Worm (Caenorhabditis elegans) whole organism, young adult: ENCODE results near the gene K02H11.9.

Source experiments
- B0019.2 ChIP-seq: fragments of 200-800 bp; sonication (Bioruptor generic); conservative IDR thresholded peaks from 2 replicates; pipeline ENCODE4 v1.3.6; 2022; ENCODE audit warnings: missing genetic modification reagents, missing genetic modification characterization, missing compliant biosample characterization
- C06A6.2 ChIP-seq: fragments of 200-800 bp; sonication (Bioruptor generic); conservative IDR thresholded peaks from 2 replicates; pipeline ENCODE4 v1.3.6; 2022; ENCODE audit warnings: missing genetic modification characterization, missing compliant biosample characterization
- C17E4.6 ChIP-seq: fragments of 200-800 bp; sonication (Bioruptor generic); IDR thresholded peaks from 2 replicates; pipeline ENCODE4 v1.3.6; 2022; ENCODE audit warnings: missing genetic modification reagents, missing genetic modification characterization, missing compliant biosample characterization
- F23B12.7 ChIP-seq: sonication (generic microtip); optimal IDR thresholded peaks from 2 replicates; lab custom pipeline; 2017; ENCODE audit warnings: missing genetic modification characterization, mild to moderate bottlenecking, missing compliant biosample characterization, antibody characterized with exemption, moderate library complexity; ENCODE audit not compliant: insufficient read depth
- F33H1.4 ChIP-seq: fragments of 200-800 bp; sonication (Bioruptor generic); IDR thresholded peaks from 2 replicates; pipeline ENCODE4 v1.3.6; 2022; ENCODE audit warnings: missing genetic modification reagents, missing genetic modification characterization, missing compliant biosample characterization
- F37B4.10 ChIP-seq: fragments of 200-800 bp; sonication (Bioruptor generic); IDR thresholded peaks from 2 replicates; pipeline ENCODE4 v1.3.6; 2022; ENCODE audit warnings: missing genetic modification characterization, missing compliant biosample characterization
- Y67H2A.10 ChIP-seq: fragments of 200-800 bp; sonication (Bioruptor generic); conservative IDR thresholded peaks from 2 replicates; pipeline ENCODE4 v1.3.6; 2022; ENCODE audit warnings: missing genetic modification reagents, missing genetic modification characterization, missing compliant biosample characterization
- Y79H2A.3 ChIP-seq: fragments of 200-800 bp; sonication (Bioruptor generic); conservative IDR thresholded peaks from 2 replicates; pipeline ENCODE4 v1.3.6; 2022; ENCODE audit warnings: missing genetic modification reagents, missing genetic modification characterization, missing compliant biosample characterization
- Y95B8A.8 ChIP-seq: fragments of 200-800 bp; sonication (Bioruptor generic); IDR thresholded peaks from 2 replicates; pipeline ENCODE4 v1.3.6; 2022; ENCODE audit warnings: missing genetic modification reagents, missing genetic modification characterization, missing compliant biosample characterization
- akir-1 ChIP-seq: fragments of 200-800 bp; sonication (Bioruptor generic); optimal IDR thresholded peaks from 2 replicates; lab custom pipeline; 2018; ENCODE audit warnings: mild to moderate bottlenecking, missing genetic modification characterization, moderate library complexity, missing compliant biosample characterization
- atf-7 ChIP-seq: sonication (generic microtip); optimal IDR thresholded peaks from 2 replicates; lab custom pipeline; 2017; ENCODE audit warnings: mild to moderate bottlenecking, missing genetic modification characterization, missing compliant biosample characterization
- attf-3 ChIP-seq: fragments of 200-800 bp; sonication (Bioruptor generic); conservative IDR thresholded peaks from 2 replicates; pipeline ENCODE4 v1.3.6; 2022; ENCODE audit warnings: missing genetic modification reagents, missing genetic modification characterization, missing compliant biosample characterization
- ccch-3 ChIP-seq: fragments of 200-800 bp; sonication (Bioruptor generic); optimal IDR thresholded peaks from 2 replicates; lab custom pipeline; 2018; ENCODE audit warnings: mild to moderate bottlenecking, missing genetic modification characterization, missing compliant biosample characterization
- cebp-1 ChIP-seq, 2 experiments: fragments of 200-800 bp in 1 of 2; sonication (Bioruptor generic) in 1 of 2; sonication (generic microtip) in 1 of 2; IDR thresholded peaks in 1 of 2; optimal IDR thresholded peaks in 1 of 2; 2 replicates each; pipeline versions ENCODE4 v1.3.6 to Lab custom; 2017 to 2022; ENCODE audit warnings: missing compliant biosample characterization in 2 of 2, missing genetic modification characterization in 2 of 2, mild to moderate bottlenecking in 1 of 2, missing genetic modification reagents in 1 of 2, moderate library complexity in 1 of 2
- ceh-27 ChIP-seq: fragments of 200-800 bp; sonication (Bioruptor generic); optimal IDR thresholded peaks from 2 replicates; lab custom pipeline; 2018; ENCODE audit warnings: mild to moderate bottlenecking, missing genetic modification characterization, moderate library complexity, missing compliant biosample characterization
- ceh-79 ChIP-seq: sonication (generic microtip); optimal IDR thresholded peaks from 2 replicates; lab custom pipeline; 2017; ENCODE audit warnings: mild to moderate bottlenecking, missing genetic modification characterization, missing compliant biosample characterization
- chd-7 ChIP-seq: sonication (generic microtip); optimal IDR thresholded peaks from 2 replicates; lab custom pipeline; 2016; ENCODE audit warnings: mild to moderate bottlenecking, missing genetic modification characterization, moderate library complexity, missing compliant biosample characterization
- dpl-1 ChIP-seq: fragments of 150-350 bp; optimal IDR thresholded peaks from 2 replicates; lab custom pipeline; 2014; ENCODE audit warnings: missing biosample characterization, missing genetic modification reagents, missing genetic modification characterization
- egl-18 ChIP-seq: fragments of 200-800 bp; sonication (Bioruptor generic); IDR thresholded peaks from 2 replicates; pipeline ENCODE4 v1.3.6; 2022; ENCODE audit warnings: missing genetic modification reagents, missing genetic modification characterization, missing compliant biosample characterization
- egl-44 ChIP-seq: fragments of 200-800 bp; sonication (Bioruptor generic); IDR thresholded peaks from 2 replicates; pipeline ENCODE4 v1.3.6; 2022; ENCODE audit warnings: missing genetic modification reagents, missing genetic modification characterization, missing compliant biosample characterization
- ekl-4 ChIP-seq: fragments of 200-800 bp; sonication (Bioruptor generic); IDR thresholded peaks from 2 replicates; pipeline ENCODE4 v1.3.6; 2022; ENCODE audit warnings: missing genetic modification reagents, missing genetic modification characterization, missing compliant biosample characterization
- him-1 ChIP-seq: sonication (generic microtip); optimal IDR thresholded peaks from 2 replicates; lab custom pipeline; 2016; ENCODE audit warnings: missing genotype, missing genetic modification reagents, missing genetic modification characterization, missing compliant biosample characterization
- hmg-20 ChIP-seq: fragments of 200-800 bp; sonication (Bioruptor generic); IDR thresholded peaks from 2 replicates; pipeline ENCODE4 v1.3.6; 2022; ENCODE audit warnings: missing genetic modification reagents, missing genetic modification characterization, missing compliant biosample characterization
- hrde-1 ChIP-seq: sonication (generic microtip); optimal IDR thresholded peaks from 2 replicates; lab custom pipeline; 2016; ENCODE audit warnings: missing genetic modification characterization, mild to moderate bottlenecking, missing compliant biosample characterization, moderate library complexity, missing genotype, missing genetic modification reagents, borderline replicate concordance
- lag-1 ChIP-seq: fragments of 200-800 bp; sonication (Bioruptor generic); IDR thresholded peaks from 2 replicates; pipeline ENCODE4 v1.3.6; 2022; ENCODE audit warnings: missing genetic modification reagents, missing genetic modification characterization, missing compliant biosample characterization
- lin-26 ChIP-seq: fragments of 200-800 bp; sonication (Bioruptor generic); IDR thresholded peaks from 2 replicates; pipeline ENCODE4 v1.3.6; 2022; ENCODE audit warnings: missing genetic modification reagents, missing genetic modification characterization, missing compliant biosample characterization
- lin-35 ChIP-seq, 3 experiments: fragments of 150-350 bp in 2 of 3; sonication (generic microtip) in 1 of 3; optimal IDR thresholded peaks; 2 replicates each; lab custom pipeline; 2014 to 2018; ENCODE audit warnings: missing biosample characterization in 3 of 3, missing genetic modification characterization in 3 of 3, missing genetic modification reagents in 3 of 3
- mcd-1 ChIP-seq: fragments of 200-800 bp; sonication (Bioruptor generic); IDR thresholded peaks from 2 replicates; pipeline ENCODE4 v1.3.6; 2022; ENCODE audit warnings: missing genetic modification reagents, missing genetic modification characterization, missing compliant biosample characterization
- nfya-1 ChIP-seq: sonication (generic microtip); optimal IDR thresholded peaks from 2 replicates; lab custom pipeline; 2017; ENCODE audit warnings: antibody characterized with exemption, missing compliant biosample characterization, missing genetic modification characterization, borderline replicate concordance; ENCODE audit not compliant: insufficient read depth
- nhr-179 ChIP-seq: sonication (generic microtip); optimal IDR thresholded peaks from 2 replicates; lab custom pipeline; 2016; ENCODE audit warnings: mild to moderate bottlenecking, missing genetic modification characterization, missing compliant biosample characterization
- nhr-80 ChIP-seq: sonication (generic microtip); optimal IDR thresholded peaks from 2 replicates; lab custom pipeline; 2016; ENCODE audit warnings: missing genetic modification characterization, missing compliant biosample characterization
- rec-8 ChIP-seq, 2 experiments: sonication (generic microtip); optimal IDR thresholded peaks; 2 replicates each; lab custom pipeline; 2016; ENCODE audit warnings: mild to moderate bottlenecking in 2 of 2, missing genetic modification characterization in 2 of 2, missing genetic modification reagents in 2 of 2, missing genotype in 2 of 2, missing biosample characterization in 1 of 2, missing compliant biosample characterization in 1 of 2, moderate library complexity in 1 of 2
- rpc-1 ChIP-seq, 2 experiments: fragments of 150-350 bp in 1 of 2; sonication (generic microtip) in 1 of 2; optimal IDR thresholded peaks; 2 replicates each; lab custom pipeline; 2014 to 2018; ENCODE audit warnings: missing biosample characterization in 1 of 2, missing genetic modification characterization in 1 of 2, missing genetic modification reagents in 1 of 2, missing genotype in 1 of 2
- sdz-38 ChIP-seq: sonication (generic microtip); optimal IDR thresholded peaks from 2 replicates; lab custom pipeline; 2016; ENCODE audit warnings: missing genotype, missing genetic modification characterization, missing compliant biosample characterization
- snpc-3.4 ChIP-seq: sonication (generic microtip); optimal IDR thresholded peaks from 2 replicates; lab custom pipeline; 2017; ENCODE audit warnings: missing genetic modification characterization, mild to moderate bottlenecking, missing compliant biosample characterization, antibody characterized with exemption, moderate library complexity, missing genotype, missing genetic modification reagents
- snpc-4 ChIP-seq, 5 experiments: fragments of 150-350 bp in 1 of 5; sonication (generic microtip) in 4 of 5; optimal IDR thresholded peaks; 2 replicates each; lab custom pipeline; 2014 to 2018; ENCODE audit warnings: missing genetic modification characterization in 5 of 5, missing biosample characterization in 3 of 5, antibody characterized with exemption in 2 of 5, mild to moderate bottlenecking in 2 of 5, missing compliant biosample characterization in 2 of 5, missing genotype in 2 of 5, moderate library complexity in 2 of 5, missing genetic modification reagents in 1 of 5
- tlf-1 ChIP-seq: fragments of 200-800 bp; sonication (Bioruptor generic); optimal IDR thresholded peaks from 2 replicates; lab custom pipeline; 2018; ENCODE audit warnings: mild to moderate bottlenecking, missing genetic modification characterization, missing compliant biosample characterization
- unc-130 ChIP-seq: sonication (generic microtip); optimal IDR thresholded peaks from 2 replicates; lab custom pipeline; 2016; ENCODE audit warnings: missing genetic modification reagents, missing genetic modification characterization, missing compliant biosample characterization
- zfh-2 ChIP-seq: fragments of 200-800 bp; sonication (Bioruptor generic); conservative IDR thresholded peaks from 2 replicates; pipeline ENCODE4 v1.3.6; 2022; ENCODE audit warnings: missing genetic modification reagents, missing genetic modification characterization, missing compliant biosample characterization
- ztf-22 ChIP-seq: fragments of 200-800 bp; sonication (Bioruptor generic); optimal IDR thresholded peaks from 2 replicates; lab custom pipeline; 2018; ENCODE audit warnings: mild to moderate bottlenecking, missing genetic modification characterization, moderate library complexity, missing compliant biosample characterization
- ztf-3 ChIP-seq: fragments of 200-800 bp; sonication (Bioruptor generic); optimal IDR thresholded peaks from 2 replicates; lab custom pipeline; 2018; ENCODE audit warnings: mild to moderate bottlenecking, missing genetic modification characterization, missing compliant biosample characterization
- ztf-6 ChIP-seq: fragments of 200-800 bp; sonication (Bioruptor generic); IDR thresholded peaks from 2 replicates; pipeline ENCODE4 v1.3.6; 2022; ENCODE audit warnings: missing genetic modification reagents, missing genetic modification characterization, missing compliant biosample characterization

K02H11.9 gene

DNA sequence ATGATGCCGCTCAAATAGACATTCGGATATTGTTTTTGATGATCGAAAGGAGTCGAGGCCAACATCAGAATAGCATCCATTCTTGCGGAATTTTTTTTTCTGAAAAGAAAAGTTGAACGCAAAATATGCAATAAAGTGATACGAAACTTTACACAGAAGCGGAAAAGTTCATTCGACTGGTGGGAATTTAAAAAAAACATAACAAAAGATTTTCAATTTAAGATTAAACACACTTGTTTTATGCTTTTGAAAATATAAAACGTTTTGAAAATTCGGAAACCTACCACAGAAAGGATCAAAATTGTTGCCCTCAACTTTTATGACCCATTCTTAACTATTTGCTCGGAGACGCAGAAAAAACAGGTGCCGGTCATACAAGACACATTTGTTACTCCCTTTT, at the start of gene K02H11.9:
Gene K02H11.9 (minus strand): TSS at position 101 of the 400 bp plus-strand sequence.
- TF ChIP-seq Y79H2A.3 (GFP tag; lab: Robert Waterston, UW) (no peak), C17E4.6 (GFP tag; lab: Robert Waterston, UW) (no peak), ztf-6 (GFP tag; lab: Robert Waterston, UW) (no peak), attf-3 (GFP tag; lab: Robert Waterston, UW) (no peak), ccch-3 (no peak), him-1 (tag; lab: Kevin White, UChicago) (no peak), sdz-38 (tag; lab: Kevin White, UChicago) (no peak), egl-18 (GFP tag; lab: Robert Waterston, UW) (no peak), ekl-4 (no peak), nhr-80 (tag; lab: Kevin White, UChicago) (no peak), lag-1 (GFP tag; lab: Robert Waterston, UW) (no peak), ztf-22 (no peak), F33H1.4 (GFP tag; lab: Robert Waterston, UW) (no peak), rec-8 (tag; optimal IDR thresholded peaks at IDR 0.05; lab: Kevin White, UChicago) (no peak), egl-44 (GFP tag; lab: Robert Waterston, UW) (no peak), chd-7 (no peak), lin-26 (GFP tag; lab: Robert Waterston, UW) (no peak), dpl-1 (GFP tag; lab: Kevin White, UChicago) (no peak)

DNA sequence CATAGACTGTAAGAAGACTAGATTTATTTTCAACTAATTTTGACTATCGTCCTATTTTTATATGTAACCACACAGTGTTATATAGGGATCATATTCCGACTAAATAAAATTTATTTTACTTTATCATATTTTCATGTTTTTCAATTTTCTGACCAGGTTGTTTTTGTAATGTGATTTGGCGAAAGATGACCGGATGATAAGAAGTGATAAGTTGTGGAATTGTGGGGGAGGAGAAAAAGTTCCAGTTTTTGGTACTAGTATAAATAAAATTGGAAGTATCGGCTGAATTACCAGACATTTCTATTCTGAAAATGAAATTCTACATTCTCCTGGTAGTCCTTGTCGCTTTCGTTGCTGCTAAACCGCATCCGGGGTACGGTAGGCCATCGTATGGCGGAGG, 48.5 kb upstream of the K02H11.9 start, which contains the start of gene F16B4.7:
Gene F16B4.7 (plus strand): TSS at position 301 of the 400 bp plus-strand sequence.
- TF ChIP-seq unc-130 (GFP tag; lab: Kevin White, UChicago) (no peak), Y67H2A.10 (GFP tag; lab: Robert Waterston, UW) (no peak), dpl-1 (GFP tag; lab: Kevin White, UChicago) (no peak), zfh-2 (GFP tag; lab: Robert Waterston, UW) (no peak), F23B12.7 (tag; lab: Kevin White, UChicago) (no peak), ceh-79 (tag; lab: Kevin White, UChicago) (no peak), nfya-1 (tag; lab: Kevin White, UChicago) (no peak), snpc-3.4 (tag; lab: Kevin White, UChicago) (no peak), lin-35 (GFP tag; optimal IDR thresholded peaks at IDR 0.05; lab: Kevin White, UChicago) (no peak), rpc-1 (optimal IDR thresholded peaks at IDR 0.05; lab: Kevin White, UChicago) (no peak), rpc-1 (tag; optimal IDR thresholded peaks at IDR 0.05; lab: Kevin White, UChicago) (no peak), atf-7 (no peak), F37B4.10 (GFP tag; lab: Robert Waterston, UW) (no peak), snpc-4 (GFP tag; optimal IDR thresholded peaks at IDR 0.05; lab: Kevin White, UChicago) (no peak), snpc-4 (tag; optimal IDR thresholded peaks at IDR 0.05; lab: Kevin White, UChicago) (no peak), hmg-20 (GFP tag; lab: Robert Waterston, UW) (no peak), akir-1 (GFP tag; lab: Kevin White, UChicago) (no peak)

DNA sequence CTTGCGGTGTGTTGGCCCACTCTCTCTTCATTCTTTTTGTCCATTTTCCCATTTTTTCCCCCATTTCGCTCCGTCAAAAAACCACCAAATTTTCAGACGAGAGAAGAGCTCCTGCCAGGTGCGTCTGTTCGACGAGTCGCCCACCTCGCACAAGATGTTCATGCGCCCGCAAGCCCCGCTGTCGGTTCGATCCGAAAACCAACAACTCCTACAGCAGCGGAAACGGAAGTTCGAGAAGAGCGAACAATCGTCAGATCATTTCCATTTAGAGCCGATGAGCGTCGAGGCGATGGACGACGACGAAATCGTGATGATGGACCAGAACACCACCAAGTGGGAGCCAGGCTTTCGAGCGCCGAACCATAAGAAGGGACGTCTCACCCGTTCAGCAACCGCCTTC, 46.4 kb upstream of the K02H11.9 start:
- TF ChIP-seq zfh-2 (GFP tag; lab: Robert Waterston, UW) (peak; percentile 51), ceh-79 (tag; lab: Kevin White, UChicago) (no peak)

DNA sequence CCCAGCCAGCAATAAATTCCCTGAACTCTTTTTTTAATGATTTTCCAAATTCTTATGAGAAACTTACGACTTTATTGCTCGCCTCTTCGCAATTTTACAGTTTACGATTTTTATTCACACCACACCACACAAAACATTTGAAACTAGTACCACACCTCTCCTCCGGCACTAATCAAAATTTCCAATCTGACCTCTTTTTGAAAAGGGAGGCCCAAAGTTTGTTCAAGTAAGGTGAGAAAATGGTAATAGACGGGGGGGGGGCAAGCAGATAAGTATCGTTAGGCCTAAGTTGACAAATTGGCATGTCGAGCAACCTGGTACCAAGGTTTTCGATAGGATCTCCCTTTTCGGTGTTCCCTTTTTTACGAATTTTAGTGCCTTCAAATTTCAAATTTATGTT, 42.9 kb upstream of the K02H11.9 start:
- TF ChIP-seq cebp-1 (GFP tag; IDR thresholded peaks at IDR 0.05; lab: Robert Waterston, UW) (no peak), cebp-1 (tag; optimal IDR thresholded peaks at IDR 0.05; lab: Kevin White, UChicago) (no peak), B0019.2 (GFP tag; lab: Robert Waterston, UW) (no peak), ztf-3 (GFP tag; lab: Kevin White, UChicago) (no peak), Y95B8A.8 (no peak), nhr-179 (tag; lab: Kevin White, UChicago) (no peak), F37B4.10 (GFP tag; lab: Robert Waterston, UW) (no peak), mcd-1 (GFP tag; lab: Robert Waterston, UW) (no peak), ceh-27 (GFP tag; lab: Kevin White, UChicago) (no peak), hrde-1 (tag; lab: Kevin White, UChicago) (no peak), F23B12.7 (tag; lab: Kevin White, UChicago) (no peak), C06A6.2 (GFP tag; lab: Robert Waterston, UW) (no peak), sdz-38 (tag; lab: Kevin White, UChicago) (no peak), tlf-1 (no peak)
